Fruit fly (Drosophila melanogaster): ENCODE measurements around the gene toc.

- TF ChIP-seq CG8478 (optimal IDR thresholded peaks at IDR 0.05) (no peak), CTCF (optimal IDR thresholded peaks at IDR 0.05) (peak in 1 of 2 experiments; percentile 1)
Observed at dm6 chr2L:3094901-3095777, 49.4 kb downstream of the toc start.

Measured in S2 (cell line).